Worm (Caenorhabditis elegans): ENCODE data around the gene str-87.

DNA sequence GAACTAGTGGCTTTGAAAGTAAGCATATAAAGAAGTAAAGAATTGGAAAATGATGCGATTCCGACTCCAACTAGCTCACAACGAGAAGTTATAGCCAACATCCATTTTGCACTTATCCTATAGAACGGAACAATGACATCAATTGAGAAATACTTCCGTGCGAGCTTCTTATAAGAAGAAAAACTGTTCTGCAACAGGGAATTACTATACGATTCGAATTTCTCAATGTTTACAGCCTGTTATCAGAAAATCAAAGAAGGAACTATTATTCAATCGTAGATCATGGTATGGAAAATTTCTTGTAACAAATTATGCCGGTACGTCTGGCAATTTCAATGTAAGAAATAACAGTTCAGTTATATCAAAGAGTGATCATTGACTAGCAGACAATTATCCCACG, 2.3 kb downstream of the str-87 start, which contains the start of gene str-85:
- no peak for TF ChIP-seq snpc-4 (tag; optimal IDR thresholded peaks at IDR 0.05)
- no peak for TF ChIP-seq lin-13 (tag; optimal IDR thresholded peaks at IDR 0.05)
- TF ChIP-seq pha-4 (tag; optimal IDR thresholded peaks at IDR 0.05), result no peak
- TF ChIP-seq nhr-76 (tag; optimal IDR thresholded peaks at IDR 0.05), result no peak
- no peak for TF ChIP-seq unc-62 (GFP tag; optimal IDR thresholded peaks at IDR 0.05)
- no peak for TF ChIP-seq drap-1 (GFP tag; optimal IDR thresholded peaks at IDR 0.05)
- TF ChIP-seq ces-1 (GFP tag; optimal IDR thresholded peaks at IDR 0.05), result no peak
